Fruit fly (Drosophila melanogaster): Measurements from ENCODE around the gene spn-A.

spn-A gene

dm6 chr3R:30043139-30043744, 12.6 kb downstream of the spn-A start, which contains the start of gene Sry-delta (continued):
- TF ChIP-seq Atf6 (GFP tag; IDR thresholded peaks at IDR 0.05) (peak; percentile 80), tio (GFP tag; optimal IDR thresholded peaks at IDR 0.05) (no peak), bsh (GFP tag; optimal IDR thresholded peaks at IDR 0.05) (peak in 1 of 2 experiments; percentile 58), ftz-f1 (GFP tag; optimal IDR thresholded peaks at IDR 0.05) (peak; percentile 79), Fer3 (tag; optimal IDR thresholded peaks at IDR 0.05) (peak; percentile 75), yki (optimal IDR thresholded peaks at IDR 0.05) (no peak), CG4424 (GFP tag; optimal IDR thresholded peaks at IDR 0.05) (peak; percentile 85), Dbx (GFP tag; IDR thresholded peaks at IDR 0.05) (peak; percentile 92), Ets97D (GFP tag; optimal IDR thresholded peaks at IDR 0.05) (peak; percentile 97), HHEX (GFP tag; optimal IDR thresholded peaks at IDR 0.05) (peak; percentile 73), CG13894 (tag; optimal IDR thresholded peaks at IDR 0.05) (peak; percentile 89), bowl (GFP tag; IDR thresholded peaks at IDR 0.05) (0 out of 2 replicates have a peak, but pooled peaks have one; percentile 25), CG4282 (GFP tag; optimal IDR thresholded peaks at IDR 0.05) (peak; percentile 86), gfzf (GFP tag; optimal IDR thresholded peaks at IDR 0.05) (peak; percentile 52), mirr (GFP tag; optimal IDR thresholded peaks at IDR 0.05) (peak; percentile 82), CG13296 (GFP tag; optimal IDR thresholded peaks at IDR 0.05) (peak; percentile 58), CG18599 (GFP tag; optimal IDR thresholded peaks at IDR 0.05) (no peak), CkIIα-i1 (GFP tag; IDR thresholded peaks at IDR 0.05) (no peak), CG3281 (GFP tag; optimal IDR thresholded peaks at IDR 0.05) (peak; percentile 82), CG5245 (GFP tag; optimal IDR thresholded peaks at IDR 0.05) (peak; percentile 75), al (GFP tag; IDR thresholded peaks at IDR 0.05) (peak; percentile 80), ssp (GFP tag; IDR thresholded peaks at IDR 0.05) (peak; percentile 83), gem (tag; optimal IDR thresholded peaks at IDR 0.05) (no peak), slbo (GFP tag; IDR thresholded peaks at IDR 0.05) (peak; percentile 94), CG12659 (GFP tag; optimal IDR thresholded peaks at IDR 0.05) (peak; percentile 91), Abd-B (GFP tag; optimal IDR thresholded peaks at IDR 0.05) (peak; percentile 86), row (GFP tag; IDR thresholded peaks at IDR 0.05) (peak; percentile 96), cwo (GFP tag; optimal IDR thresholded peaks at IDR 0.05) (no peak), CG13287 (GFP tag; IDR thresholded peaks at IDR 0.05; ENCODE audit: partially characterized antibody) (peak; percentile 89), Side (GFP tag; optimal IDR thresholded peaks at IDR 0.05) (peak; percentile 90), CG2116 (GFP tag; optimal IDR thresholded peaks at IDR 0.05) (peak; percentile 100), CG11504 (tag; optimal IDR thresholded peaks at IDR 0.05) (no peak), bigmax (GFP tag; optimal IDR thresholded peaks at IDR 0.05) (peak; percentile 79), ro (GFP tag; IDR thresholded peaks at IDR 0.05) (no peak), CG16813 (GFP tag; IDR thresholded peaks at IDR 0.05; ENCODE audit: partially characterized antibody) (peak; percentile 78), cato (GFP tag; optimal IDR thresholded peaks at IDR 0.05; ENCODE audit: borderline replicate concordance) (peak; percentile 28), wek (GFP tag; optimal IDR thresholded peaks at IDR 0.05) (peak; percentile 23), CG12391 (tag; optimal IDR thresholded peaks at IDR 0.05) (peak; percentile 85), PHDP (tag; optimal IDR thresholded peaks at IDR 0.05) (peak; percentile 72), tx (GFP tag; optimal IDR thresholded peaks at IDR 0.05) (peak; percentile 83), CG10209 (GFP tag; optimal IDR thresholded peaks at IDR 0.05) (peak; percentile 69), CG14860 (GFP tag; IDR thresholded peaks at IDR 0.05; ENCODE audit: partially characterized antibody) (peak; percentile 59; the same call in 2 of the 3 replicates), CG11085 (GFP tag; IDR thresholded peaks at IDR 0.05) (peak; percentile 84), kay (GFP tag; optimal IDR thresholded peaks at IDR 0.05) (peak; percentile 61), CG5180 (GFP tag; optimal IDR thresholded peaks at IDR 0.05) (no peak), Xbp1 (GFP tag; optimal IDR thresholded peaks at IDR 0.05) (peak; percentile 91), CG10462 (GFP tag; optimal IDR thresholded peaks at IDR 0.05) (peak; percentile 67), croc (GFP tag; conservative IDR thresholded peaks at IDR 0.05) (no peak; the same call in 1 of the 3 replicates), Usf (GFP tag; optimal IDR thresholded peaks at IDR 0.05) (no peak)
